Worm (Caenorhabditis elegans) whole organism, late embryonic: ENCODE measurements around the gene F53A2.9.

Source experiments
- nhr-11 ChIP-seq: fragments of 150-350 bp; optimal IDR thresholded peaks from 2 replicates; lab custom pipeline; 2014; ENCODE audit warnings: missing biosample characterization, missing genetic modification characterization
- nhr-232 ChIP-seq: sonication (generic microtip); optimal IDR thresholded peaks from 2 replicates; lab custom pipeline; 2016; ENCODE audit warnings: missing genetic modification characterization, missing compliant biosample characterization
- pha-2 ChIP-seq: sonication (generic microtip); optimal IDR thresholded peaks from 2 replicates; lab custom pipeline; 2017; ENCODE audit warnings: mild to moderate bottlenecking, missing genetic modification characterization, missing compliant biosample characterization
- unc-55 ChIP-seq: sonication (generic microtip); optimal IDR thresholded peaks from 2 replicates; lab custom pipeline; 2017; ENCODE audit warnings: missing biosample characterization, missing genetic modification reagents, missing genetic modification characterization

- TF ChIP-seq nhr-232 (tag; lab: Kevin White, UChicago) (no peak), unc-55 (GFP tag; lab: Kevin White, UChicago) (no peak), pha-2 (no peak), nhr-11 (tag; lab: Kevin White, UChicago) (no peak)
Measured at ce11 chrIII:13339672-13340071, 19.5 kb downstream of the F53A2.9 start, which contains the start of gene F53A2.3.
